Fruit fly (Drosophila melanogaster) whole organism, pupa: ENCODE measurements around the gene CG33796.

Source experiments
- CG12605 ChIP-seq: fragments of 200-800 bp; sonication (Bioruptor generic); IDR thresholded peaks from 2 replicates; pipeline ENCODE4 v1.3.6; 2022; ENCODE audit warnings: missing biosample characterization, missing genetic modification characterization
- CG14655 ChIP-seq: fragments of 200-800 bp; sonication (Bioruptor generic); optimal IDR thresholded peaks from 3 replicates; lab custom pipeline; 2017; ENCODE audit warnings: mild to moderate bottlenecking, missing biosample characterization, missing genetic modification reagents, missing genetic modification characterization
- CG17806 ChIP-seq: fragments of 200-800 bp; sonication (Bioruptor generic); optimal IDR thresholded peaks from 2 replicates; lab custom pipeline; 2018; ENCODE audit warnings: missing biosample characterization, mild to moderate bottlenecking, missing genetic modification characterization, moderate library complexity
- CG34367 ChIP-seq: fragments of 200-800 bp; sonication (Bioruptor generic); optimal IDR thresholded peaks from 2 replicates; lab custom pipeline; 2018; ENCODE audit warnings: missing biosample characterization, mild to moderate bottlenecking, missing genetic modification characterization
- rn ChIP-seq: fragments of 200-800 bp; sonication (Bioruptor generic); IDR thresholded peaks from 2 replicates; pipeline ENCODE4 v1.3.6; 2022; ENCODE audit warnings: missing biosample characterization, missing genetic modification characterization

- no peak for TF ChIP-seq CG34367 (tag; lab: Kevin White, UChicago)
- TF ChIP-seq CG17806 = no peak
- no peak for TF ChIP-seq CG12605 (GFP tag; lab: Robert Waterston, UW)
- TF ChIP-seq rn (GFP tag; lab: Robert Waterston, UW) = no peak
- TF ChIP-seq CG14655 = no peak
These were observed 2.9 kb downstream of the CG33796 start for dm6 chr3L:16166998-16167344.
